Fruit fly (Drosophila melanogaster) S2 (cell line): Measurements from ENCODE around the gene pelo.

Experiments
- CG8478 ChIP-seq: fragments of >200 bp; optimal IDR thresholded peaks from 2 replicates; lab custom pipeline; 2018
- CTCF ChIP-seq, 2 experiments: fragments of >200 bp; optimal IDR thresholded peaks; 2 replicates each; lab custom pipeline; 2018

dm6 chr2L:9737803-9738202 is 37.2 kb downstream of the pelo start:
- TF ChIP-seq CG8478 (no peak), CTCF (optimal IDR thresholded peaks at IDR 0.05; lab: Kevin White, UChicago) (no peak)
